Fruit fly (Drosophila melanogaster) S2 (cell line): ENCODE results near the gene CG7655.

Experiments
- CG8478 ChIP-seq: fragments of >200 bp; optimal IDR thresholded peaks from 2 replicates; lab custom pipeline; 2018
- CTCF ChIP-seq, 2 experiments: fragments of >200 bp; optimal IDR thresholded peaks; 2 replicates each; lab custom pipeline; 2018

CG7655 gene

dm6 chr3R:17678138-17678873 is 4.2 kb upstream of the CG7655 start:
- TF ChIP-seq CTCF (optimal IDR thresholded peaks at IDR 0.05; lab: Kevin White, UChicago) (no peak), CG8478 (lab: Kevin White, UChicago) (no peak)

- no peak for TF ChIP-seq CG8478 (lab: Kevin White, UChicago)
- no peak for TF ChIP-seq CTCF (optimal IDR thresholded peaks at IDR 0.05; lab: Kevin White, UChicago)
These were observed 3.0 kb upstream of the CG7655 start for dm6 chr3R:17679368-17679997.

- TF ChIP-seq CG8478 (lab: Kevin White, UChicago) (no peak), CTCF (optimal IDR thresholded peaks at IDR 0.05; lab: Kevin White, UChicago) (no peak)
These were observed 2.2 kb upstream of the CG7655 start for dm6 chr3R:17680268-17680638.

- no peak for TF ChIP-seq CTCF (optimal IDR thresholded peaks at IDR 0.05; lab: Kevin White, UChicago)
- no peak for TF ChIP-seq CG8478 (lab: Kevin White, UChicago)
These were observed 1.7 kb upstream of the CG7655 start for dm6 chr3R:17680639-17681302.

DNA sequence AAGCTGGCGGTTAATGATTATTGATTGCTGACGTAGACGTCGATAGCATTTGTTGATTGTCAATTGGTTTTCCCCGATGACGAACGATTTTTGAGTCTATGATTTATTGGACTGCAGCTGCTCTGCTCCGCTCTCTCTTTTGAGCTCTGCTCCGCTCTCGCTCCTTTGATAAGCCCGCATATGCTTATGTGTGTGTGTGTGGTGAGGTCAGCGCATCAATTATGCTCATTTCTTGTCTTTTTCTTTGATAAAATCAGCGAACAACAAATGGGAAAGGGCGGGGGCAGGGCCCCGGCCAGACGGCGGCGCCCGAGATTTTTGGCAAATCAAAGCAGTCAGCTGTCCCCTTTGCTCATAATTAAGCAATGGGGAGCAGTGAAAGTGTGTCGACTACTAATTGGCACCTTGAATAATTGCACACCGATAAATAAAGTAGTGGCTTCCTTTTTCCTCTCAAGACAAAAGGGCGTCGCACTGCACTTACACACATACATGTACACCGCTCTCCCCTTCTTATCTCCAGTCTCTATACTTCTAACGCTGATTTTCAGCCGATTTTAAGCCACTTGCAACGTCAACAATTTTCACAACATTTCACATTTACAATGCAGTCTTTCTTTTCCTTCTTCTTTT is 742 bp upstream of the CG7655 start:
- TF ChIP-seq CG8478 (lab: Kevin White, UChicago) (no peak), CTCF (optimal IDR thresholded peaks at IDR 0.05; lab: Kevin White, UChicago) (no peak)

dm6 chr3R:17684854-17685253 is 2.4 kb downstream of the CG7655 start, which contains the start of the genes CG31251 and CG31360:
Gene CG31251, minus strand, starts transcription at chr3R:17684915.
Gene CG31360, plus strand, starts transcription at chr3R:17685097.
- TF ChIP-seq CTCF (optimal IDR thresholded peaks at IDR 0.05; lab: Kevin White, UChicago) (no peak), CG8478 (lab: Kevin White, UChicago) (no peak)

- TF ChIP-seq CTCF (optimal IDR thresholded peaks at IDR 0.05; lab: Kevin White, UChicago) (no peak), CG8478 (lab: Kevin White, UChicago) (no peak)
These were observed 4.4 kb downstream of the CG7655 start, which contains the start of gene CG31249 for dm6 chr3R:17686875-17687274. Gene CG31249, minus strand, starts transcription at chr3R:17687071.

DNA sequence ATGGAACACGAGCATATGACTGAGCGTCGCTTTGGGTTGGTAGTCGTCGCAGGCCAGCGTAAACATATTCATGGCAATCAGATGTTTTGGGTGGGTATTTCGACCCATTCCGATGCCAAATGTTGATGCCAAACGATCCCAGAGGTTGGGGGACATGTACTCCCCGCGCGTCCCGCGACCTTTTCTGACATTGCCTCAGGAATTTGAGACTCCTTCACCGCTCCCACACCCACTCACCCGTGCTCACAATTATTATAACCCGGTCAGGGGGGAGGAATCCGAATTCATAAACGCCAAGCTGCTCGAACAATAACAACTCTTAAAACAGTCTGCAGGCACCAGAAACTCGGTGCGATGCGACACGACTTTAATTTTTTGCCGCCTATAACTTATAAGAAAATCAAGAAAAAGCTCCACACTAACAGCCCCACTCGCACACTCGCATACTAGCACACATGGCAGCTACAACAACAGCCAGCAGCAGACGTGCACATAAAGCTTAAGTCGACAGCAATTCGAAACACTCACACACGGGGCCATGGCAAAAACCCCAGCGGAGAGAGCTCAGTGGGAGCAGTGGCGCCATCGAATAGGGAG is 17.5 kb downstream of the CG7655 start:
- TF ChIP-seq CTCF (optimal IDR thresholded peaks at IDR 0.05; lab: Kevin White, UChicago) (no peak), CG8478 (lab: Kevin White, UChicago) (no peak)

DNA sequence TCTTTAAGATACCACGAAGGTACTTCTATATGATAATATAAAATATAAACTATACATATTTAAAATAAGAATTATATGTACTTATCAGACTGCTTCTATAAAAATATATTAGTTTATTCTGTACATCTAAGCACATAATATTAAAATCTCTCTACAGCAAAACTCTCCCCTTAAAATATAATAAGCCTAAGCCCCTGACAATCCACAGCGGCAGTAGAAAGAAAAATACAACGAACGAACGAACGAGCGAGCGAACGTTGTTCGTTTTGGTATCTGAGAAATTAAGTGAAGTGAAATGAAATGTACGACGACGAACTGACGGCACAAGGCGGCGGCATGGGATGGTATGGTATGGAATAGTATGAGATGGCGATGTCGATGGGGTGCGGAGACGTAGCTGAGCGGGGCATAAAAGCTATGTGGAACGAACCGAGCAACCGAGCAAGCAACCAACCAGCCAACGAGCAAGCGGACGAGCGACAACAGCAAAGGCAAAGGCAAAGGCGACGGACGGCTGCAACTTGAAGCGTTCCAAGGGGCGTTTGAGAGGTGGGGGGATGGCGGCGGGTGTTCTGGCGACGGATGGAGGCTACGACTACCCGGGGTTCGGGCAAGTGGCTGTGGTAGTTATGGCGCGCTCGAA is 18.1 kb downstream of the CG7655 start:
- TF ChIP-seq CG8478 (lab: Kevin White, UChicago) (no peak), CTCF (optimal IDR thresholded peaks at IDR 0.05; lab: Kevin White, UChicago) (no peak)

- TF ChIP-seq CG8478 (lab: Kevin White, UChicago) (no peak), CTCF (optimal IDR thresholded peaks at IDR 0.05; lab: Kevin White, UChicago) (no peak)
These were observed 18.7 kb downstream of the CG7655 start for dm6 chr3R:17701131-17701593.

dm6 chr3R:17701971-17702845 is 19.7 kb downstream of the CG7655 start:
- TF ChIP-seq CG8478 (lab: Kevin White, UChicago) (no peak), CTCF (optimal IDR thresholded peaks at IDR 0.05; lab: Kevin White, UChicago) (no peak)

DNA sequence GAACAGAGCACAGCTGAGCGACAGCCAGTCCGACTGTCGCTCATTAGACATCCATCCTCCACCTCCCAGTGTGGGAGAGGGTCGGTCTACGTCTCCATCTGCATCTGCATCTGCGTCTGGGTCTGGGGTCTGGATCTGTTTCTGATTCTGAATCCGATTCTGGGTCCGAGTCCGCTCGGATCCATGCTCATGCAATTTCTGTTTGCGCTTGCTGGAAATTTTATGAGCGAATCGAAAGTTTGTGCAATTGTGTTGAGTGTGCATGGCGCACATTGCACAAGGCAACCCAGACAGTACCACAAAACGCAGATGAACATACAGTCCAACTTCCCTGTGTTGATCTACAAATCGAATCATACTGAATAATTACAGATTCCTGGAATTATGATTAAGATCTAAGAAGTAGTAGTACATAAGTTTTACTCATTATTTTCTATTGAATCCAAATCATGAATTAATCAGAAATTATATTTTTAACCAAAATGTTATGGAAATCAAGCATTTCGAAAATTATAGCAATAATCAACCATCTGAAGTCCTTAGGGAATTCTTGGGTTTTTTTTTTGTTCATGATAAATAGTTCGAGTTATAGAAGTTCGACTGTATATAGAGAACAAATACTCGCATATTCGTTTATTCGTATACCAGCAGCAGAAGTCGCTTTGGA is 20.7 kb downstream of the CG7655 start:
- TF ChIP-seq CG8478 (lab: Kevin White, UChicago) (no peak), CTCF (optimal IDR thresholded peaks at IDR 0.05; lab: Kevin White, UChicago) (no peak)
